Fruit fly (Drosophila melanogaster): ENCODE measurements around the gene Wdr62.

DNA sequence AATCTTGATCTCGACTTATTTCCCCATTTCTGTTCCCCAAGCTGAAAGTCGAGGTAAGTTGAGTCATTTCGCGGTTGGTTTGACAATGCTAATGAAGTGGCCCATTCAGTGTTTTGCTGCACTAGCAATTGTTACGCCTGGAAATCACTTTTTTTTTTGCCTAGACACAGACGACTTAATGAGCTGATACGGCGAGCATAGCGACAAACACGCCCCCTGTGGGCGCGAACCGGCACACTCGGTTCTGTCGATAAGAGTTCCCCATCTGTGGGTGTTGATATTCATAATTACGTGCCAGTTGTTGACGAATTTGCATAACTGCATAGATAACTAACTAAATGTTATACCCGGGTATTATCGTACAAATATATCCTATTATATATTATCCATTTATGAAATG lies 17.8 kb downstream of the Wdr62 start:
- TF ChIP-seq Crg-1 (GFP tag; optimal IDR thresholded peaks at IDR 0.05) (no peak), pad (GFP tag; optimal IDR thresholded peaks at IDR 0.05) (no peak), CG5204 (GFP tag; optimal IDR thresholded peaks at IDR 0.05) (no peak), CG33017 (tag; optimal IDR thresholded peaks at IDR 0.05) (no peak), cic (GFP tag; optimal IDR thresholded peaks at IDR 0.05) (no peak), Hr96 (GFP tag; optimal IDR thresholded peaks at IDR 0.05) (no peak), CG7045 (GFP tag; optimal IDR thresholded peaks at IDR 0.05) (no peak), bab1 (GFP tag; optimal IDR thresholded peaks at IDR 0.05) (no peak), CG7101 (tag; optimal IDR thresholded peaks at IDR 0.05) (no peak), toe (GFP tag; optimal IDR thresholded peaks at IDR 0.05) (no peak), ovo (GFP tag; optimal IDR thresholded peaks at IDR 0.05) (no peak), Mnt (GFP tag; optimal IDR thresholded peaks at IDR 0.05) (no peak), CG1620 (GFP tag; optimal IDR thresholded peaks at IDR 0.05) (no peak)

All from whole organism, adult.